Worm (Caenorhabditis elegans): ENCODE data around the gene dylt-3.

Gene dylt-3

DNA sequence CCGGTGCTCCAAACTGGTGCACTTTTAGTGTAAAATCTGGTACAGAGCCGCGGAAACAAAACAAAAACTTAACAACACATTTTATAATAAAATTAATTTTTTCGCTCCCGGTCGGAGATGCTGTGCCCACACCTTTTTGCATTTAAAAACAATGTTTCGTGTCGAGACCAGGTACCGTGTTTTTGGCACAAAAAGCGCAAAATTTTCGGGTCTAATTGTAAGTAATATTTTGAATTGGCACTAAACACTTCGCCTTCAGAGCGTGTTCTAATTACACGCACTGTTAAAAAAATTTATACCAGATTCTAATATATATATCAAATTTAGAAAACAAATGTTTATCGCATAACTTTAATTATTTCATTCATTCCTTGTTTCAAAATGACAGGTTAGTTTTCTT, at the start of gene dylt-3:
Gene dylt-3 (plus strand): TSS at position 301 of the 400 bp plus-strand sequence.
- no peak for TF ChIP-seq ceh-82 (tag; optimal IDR thresholded peaks at IDR 0.05)
- TF ChIP-seq nhr-11 (tag; optimal IDR thresholded peaks at IDR 0.05), result no peak
- no peak for TF ChIP-seq nhr-12 (tag; optimal IDR thresholded peaks at IDR 0.05)
- no peak for TF ChIP-seq aly-2 (tag; optimal IDR thresholded peaks at IDR 0.05)
- TF ChIP-seq blmp-1 (tag; optimal IDR thresholded peaks at IDR 0.05; ENCODE audit: insufficient read depth), result no peak
- TF ChIP-seq gmeb-1 (tag; optimal IDR thresholded peaks at IDR 0.05), result no peak
- TF ChIP-seq R02D3.7 (tag; optimal IDR thresholded peaks at IDR 0.05), result no peak
- no peak for TF ChIP-seq ztf-1 (GFP tag; conservative IDR thresholded peaks at IDR 0.05)
- no peak for TF ChIP-seq F13H6.1 (tag; optimal IDR thresholded peaks at IDR 0.05)
- TF ChIP-seq ama-1 (optimal IDR thresholded peaks at IDR 0.05), result no peak
- TF ChIP-seq fos-1 (tag; optimal IDR thresholded peaks at IDR 0.05), result no peak

DNA sequence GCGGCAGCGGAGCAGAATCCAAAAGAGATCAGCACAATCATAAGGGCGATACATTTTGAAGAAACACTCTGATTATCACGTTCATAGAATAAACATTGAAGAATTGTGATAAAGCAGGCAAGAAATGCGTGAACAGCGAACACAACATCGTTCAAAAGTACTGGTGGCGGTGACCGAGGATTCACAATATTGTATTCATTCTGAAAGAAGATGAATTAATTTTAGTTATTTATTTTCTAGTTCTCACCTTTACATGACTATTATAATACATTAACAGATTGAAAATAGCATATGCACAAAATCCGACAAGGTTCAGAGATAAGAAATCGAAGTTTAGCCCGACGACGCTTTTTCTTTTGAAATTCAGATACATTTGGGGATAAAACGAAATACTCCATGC, 45.6 kb upstream of the dylt-3 start:
- TF ChIP-seq unc-55 (GFP tag; optimal IDR thresholded peaks at IDR 0.05), result no peak
- no peak for TF ChIP-seq nhr-12 (tag; optimal IDR thresholded peaks at IDR 0.05)
- TF ChIP-seq unc-62 (GFP tag; optimal IDR thresholded peaks at IDR 0.05), result no peak
- no peak for TF ChIP-seq dmd-4 (tag; optimal IDR thresholded peaks at IDR 0.05)
- TF ChIP-seq nhr-77 (tag; optimal IDR thresholded peaks at IDR 0.05), result no peak
- TF ChIP-seq egl-27 (tag; optimal IDR thresholded peaks at IDR 0.05), result no peak
- no peak for TF ChIP-seq unc-39 (tag; optimal IDR thresholded peaks at IDR 0.05)
- TF ChIP-seq sma-9 (GFP tag; optimal IDR thresholded peaks at IDR 0.05), result no peak
- no peak for TF ChIP-seq sma-9 (tag; optimal IDR thresholded peaks at IDR 0.05)
- no peak for TF ChIP-seq nhr-6 (tag; optimal IDR thresholded peaks at IDR 0.05)
- no peak for TF ChIP-seq nhr-21 (tag; optimal IDR thresholded peaks at IDR 0.05)
- no peak for TF ChIP-seq lsy-2 (tag; optimal IDR thresholded peaks at IDR 0.05)
- TF ChIP-seq ceh-82 (tag; optimal IDR thresholded peaks at IDR 0.05), result no peak
- no peak for TF ChIP-seq ceh-16 (tag; optimal IDR thresholded peaks at IDR 0.05)
- TF ChIP-seq F13H6.1 (tag; optimal IDR thresholded peaks at IDR 0.05), result no peak
- TF ChIP-seq mbf-1 (tag; optimal IDR thresholded peaks at IDR 0.05), result no peak
- TF ChIP-seq aly-2 (tag; optimal IDR thresholded peaks at IDR 0.05), result no peak
- no peak for TF ChIP-seq zag-1 (tag; optimal IDR thresholded peaks at IDR 0.05)
- no peak for TF ChIP-seq peb-1 (tag; optimal IDR thresholded peaks at IDR 0.05)
- TF ChIP-seq Y55F3AM.14 (GFP tag; optimal IDR thresholded peaks at IDR 0.05), result no peak

DNA sequence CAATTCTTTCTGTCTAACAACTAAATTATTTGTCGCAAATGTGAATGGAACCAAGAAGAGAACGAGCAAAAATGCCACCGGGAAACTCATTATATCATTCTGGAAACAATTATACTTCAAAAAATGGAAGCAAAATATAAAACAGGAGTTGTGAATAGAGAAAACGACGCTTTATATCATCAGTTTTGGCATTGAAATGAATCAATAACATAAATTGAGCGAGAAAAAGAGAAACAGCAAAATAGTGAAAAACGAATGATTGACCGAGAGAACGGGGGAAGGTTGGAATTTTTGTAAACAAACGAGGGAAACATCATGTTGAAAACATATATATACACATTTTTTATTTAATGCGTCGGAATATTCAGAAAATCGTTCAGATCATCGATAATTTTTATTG, 44.7 kb upstream of the dylt-3 start, which contains the start of gene ctns-1:
Gene ctns-1 (minus strand): TSS at position 101 of the 400 bp plus-strand sequence.
- TF ChIP-seq nhr-10 (tag; optimal IDR thresholded peaks at IDR 0.05) (no peak), F13H6.1 (tag; optimal IDR thresholded peaks at IDR 0.05) (no peak)

DNA sequence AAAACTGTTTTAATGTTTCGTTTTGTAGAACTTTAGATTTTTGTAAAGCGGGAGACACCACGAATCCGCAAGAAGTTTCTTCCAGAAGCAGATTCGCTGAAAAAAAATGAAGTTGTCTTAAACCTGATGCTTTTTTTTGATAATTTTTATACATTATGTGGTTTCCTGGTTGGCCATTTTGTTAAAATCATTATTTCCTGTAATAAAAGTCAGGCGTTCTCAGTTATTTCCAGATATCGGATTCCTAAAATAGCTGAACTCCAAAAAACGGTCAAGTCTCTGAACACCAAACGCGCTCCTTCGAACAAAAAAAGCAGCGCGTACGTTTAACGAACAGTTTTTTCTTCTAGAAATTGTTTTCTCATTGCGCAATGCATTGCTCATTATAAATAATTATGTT, 44.2 kb upstream of the dylt-3 start:
- TF ChIP-seq nhr-11 (tag; optimal IDR thresholded peaks at IDR 0.05) (no peak), snpc-4 (tag; optimal IDR thresholded peaks at IDR 0.05) (no peak), sma-3 (GFP tag; optimal IDR thresholded peaks at IDR 0.05) (peak; percentile 1), C34F6.9 (tag; optimal IDR thresholded peaks at IDR 0.05) (peak; percentile 37), unc-55 (GFP tag; optimal IDR thresholded peaks at IDR 0.05) (peak; percentile 29), skn-1 (tag; optimal IDR thresholded peaks at IDR 0.05) (peak; percentile 16), gmeb-1 (tag; optimal IDR thresholded peaks at IDR 0.05) (peak; percentile 21), lsy-2 (tag; optimal IDR thresholded peaks at IDR 0.05) (peak in 1 of 2 experiments; percentile 67), nhr-6 (tag; optimal IDR thresholded peaks at IDR 0.05) (no peak), sma-9 (GFP tag; optimal IDR thresholded peaks at IDR 0.05) (no peak), sma-9 (tag; optimal IDR thresholded peaks at IDR 0.05) (no peak), unc-39 (tag; optimal IDR thresholded peaks at IDR 0.05) (no peak), lin-11 (tag; optimal IDR thresholded peaks at IDR 0.05) (no peak), ceh-16 (tag; optimal IDR thresholded peaks at IDR 0.05) (no peak), nhr-25 (tag; optimal IDR thresholded peaks at IDR 0.05) (peak; percentile 8), lin-13 (GFP tag; optimal IDR thresholded peaks at IDR 0.05) (no peak), nhr-129 (tag; optimal IDR thresholded peaks at IDR 0.05) (peak; percentile 49), Y55F3AM.14 (GFP tag; optimal IDR thresholded peaks at IDR 0.05) (no peak)

DNA sequence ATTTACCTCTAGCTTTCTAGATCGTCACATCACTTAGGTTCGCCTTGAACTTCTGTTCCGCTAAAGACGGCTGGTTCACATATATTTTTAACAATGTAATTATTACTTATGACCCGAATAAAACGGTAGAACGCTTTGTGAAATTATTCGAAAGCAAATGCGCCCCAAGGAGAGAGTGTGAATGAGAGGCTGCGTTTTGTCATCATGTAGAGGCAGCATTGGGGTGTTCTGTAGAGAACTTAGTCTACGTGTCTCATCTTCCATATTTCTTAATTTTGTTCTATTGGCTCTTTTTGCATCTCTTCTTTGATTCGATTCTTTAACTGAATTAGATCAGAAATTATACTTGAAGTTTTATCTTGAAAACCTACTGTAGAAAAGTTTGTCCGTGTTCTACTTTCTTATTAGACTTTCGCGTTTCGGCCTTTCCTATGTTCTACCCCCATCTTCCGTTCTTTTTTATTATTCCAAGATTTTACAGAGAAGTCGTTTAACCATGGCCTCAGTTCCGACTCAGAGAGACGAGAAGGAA, 43.5 kb upstream of the dylt-3 start, which contains the start of gene cdc-48.2:
Gene cdc-48.2 (plus strand): TSS at position 482 of the 532 bp plus-strand sequence.
- TF ChIP-seq unc-55 (GFP tag; optimal IDR thresholded peaks at IDR 0.05), result peak; percentile 2
- no peak for TF ChIP-seq peb-1 (tag; optimal IDR thresholded peaks at IDR 0.05)
- TF ChIP-seq C34F6.9 (tag; optimal IDR thresholded peaks at IDR 0.05), result peak; percentile 36
- TF ChIP-seq skn-1 (tag; optimal IDR thresholded peaks at IDR 0.05), result peak; percentile 86
- TF ChIP-seq lsy-2 (tag; optimal IDR thresholded peaks at IDR 0.05), result peak in 1 of 2 experiments; percentile 27
- peak; percentile 0 for TF ChIP-seq fos-1 (tag; optimal IDR thresholded peaks at IDR 0.05)
